Worm (Caenorhabditis elegans) whole organism, L3 larva: ENCODE measurements around the gene C34B4.4.

Experiments used
- ama-1 ChIP-seq: fragments of 150-350 bp; optimal IDR thresholded peaks from 2 replicates; lab custom pipeline; 2018
- egl-27 ChIP-seq: sonication (generic microtip); optimal IDR thresholded peaks from 4 replicates; lab custom pipeline; 2017; ENCODE audit warnings: missing biosample characterization, missing genetic modification reagents, missing genetic modification characterization
- jun-1 ChIP-seq: fragments of 150-350 bp; optimal IDR thresholded peaks from 2 replicates; lab custom pipeline; 2014; ENCODE audit warnings: missing biosample characterization, missing genetic modification reagents, missing genetic modification characterization
- lin-15B ChIP-seq: fragments of 150-350 bp; optimal IDR thresholded peaks from 2 replicates; lab custom pipeline; 2014; ENCODE audit warnings: missing biosample characterization, missing genetic modification characterization
- nfya-1 ChIP-seq: sonication (generic microtip); optimal IDR thresholded peaks from 2 replicates; lab custom pipeline; 2017; ENCODE audit warnings: missing genetic modification characterization, mild to moderate bottlenecking, missing compliant biosample characterization, antibody characterized with exemption, moderate library complexity; ENCODE audit not compliant: insufficient read depth
- nhr-237 ChIP-seq: fragments of 150-350 bp; optimal IDR thresholded peaks from 2 replicates; lab custom pipeline; 2014; ENCODE audit warnings: missing biosample characterization, missing genetic modification characterization
- nhr-76 ChIP-seq: fragments of 150-350 bp; sonication (generic microtip); optimal IDR thresholded peaks from 5 replicates; lab custom pipeline; 2014; ENCODE audit warnings: missing biosample characterization, missing genetic modification characterization
- pqm-1 ChIP-seq: fragments of 150-350 bp; optimal IDR thresholded peaks from 2 replicates; lab custom pipeline; 2017; ENCODE audit warnings: missing biosample characterization, missing genetic modification characterization, inconsistent platforms

ce11 chrV:13063402-13063801 lies 26.8 kb upstream of the C34B4.4 start:
- no peak for TF ChIP-seq nhr-76 (tag; lab: Kevin White, UChicago)
- no peak for TF ChIP-seq nhr-237 (tag; lab: Kevin White, UChicago)
- TF ChIP-seq pqm-1: no peak
- TF ChIP-seq ama-1 (lab: Kevin White, UChicago): no peak
- no peak for TF ChIP-seq nfya-1 (tag; lab: Kevin White, UChicago)
- TF ChIP-seq jun-1 (tag; lab: Kevin White, UChicago): no peak
- TF ChIP-seq lin-15B (tag; lab: Kevin White, UChicago): no peak
- no peak for TF ChIP-seq egl-27 (tag; lab: Kevin White, UChicago)
